Fruit fly (Drosophila melanogaster) whole organism, pupa: ENCODE data around the gene Mdr65.

Experiments
- CG10348 ChIP-seq: fragments of 200-800 bp; sonication (Bioruptor generic); IDR thresholded peaks from 2 replicates; pipeline ENCODE4 v1.3.6; 2022; ENCODE audit warnings: missing biosample characterization, missing genetic modification characterization
- CG12605 ChIP-seq: fragments of 200-800 bp; sonication (Bioruptor generic); IDR thresholded peaks from 2 replicates; pipeline ENCODE4 v1.3.6; 2022; ENCODE audit warnings: missing biosample characterization, missing genetic modification characterization
- CG13204 ChIP-seq: fragments of 200-800 bp; sonication (Bioruptor generic); optimal IDR thresholded peaks from 2 replicates; lab custom pipeline; 2018; ENCODE audit warnings: missing biosample characterization, mild to moderate bottlenecking, missing genetic modification characterization, moderate library complexity
- CG14655 ChIP-seq: fragments of 200-800 bp; sonication (Bioruptor generic); optimal IDR thresholded peaks from 3 replicates; lab custom pipeline; 2017; ENCODE audit warnings: mild to moderate bottlenecking, missing biosample characterization, missing genetic modification reagents, missing genetic modification characterization
- CG15710 ChIP-seq: fragments of 200-800 bp; sonication (Bioruptor generic); optimal IDR thresholded peaks from 2 replicates; lab custom pipeline; 2018; ENCODE audit warnings: missing biosample characterization, mild to moderate bottlenecking, missing genetic modification characterization, moderate library complexity
- CG17806 ChIP-seq: fragments of 200-800 bp; sonication (Bioruptor generic); optimal IDR thresholded peaks from 2 replicates; lab custom pipeline; 2018; ENCODE audit warnings: missing biosample characterization, mild to moderate bottlenecking, missing genetic modification characterization, moderate library complexity
- CG32121 ChIP-seq: fragments of 200-800 bp; sonication (Bioruptor generic); IDR thresholded peaks from 2 replicates; pipeline ENCODE4 v1.3.6; 2022; ENCODE audit warnings: missing biosample characterization, missing genetic modification characterization
- CG34367 ChIP-seq: fragments of 200-800 bp; sonication (Bioruptor generic); optimal IDR thresholded peaks from 2 replicates; lab custom pipeline; 2018; ENCODE audit warnings: missing biosample characterization, mild to moderate bottlenecking, missing genetic modification characterization
- CG4496 ChIP-seq: fragments of 200-800 bp; sonication (Bioruptor generic); IDR thresholded peaks from 3 replicates; pipeline ENCODE4 v1.3.6; 2022; ENCODE audit warnings: missing biosample characterization, missing genetic modification characterization
- CG8159 ChIP-seq: fragments of 200-800 bp; sonication (Bioruptor generic); optimal IDR thresholded peaks from 3 replicates; lab custom pipeline; 2018; ENCODE audit warnings: missing biosample characterization, mild to moderate bottlenecking, missing genetic modification characterization, moderate library complexity
- CG8301 ChIP-seq: fragments of 200-800 bp; sonication (Bioruptor generic); optimal IDR thresholded peaks from 2 replicates; lab custom pipeline; 2018; ENCODE audit warnings: missing biosample characterization, mild to moderate bottlenecking, missing genetic modification characterization
- CG9948 ChIP-seq: fragments of 200-800 bp; sonication (Bioruptor generic); optimal IDR thresholded peaks from 2 replicates; lab custom pipeline; 2018; ENCODE audit warnings: missing biosample characterization, mild to moderate bottlenecking, missing genetic modification characterization, moderate library complexity
- D1 ChIP-seq: fragments of 200-800 bp; sonication (Bioruptor generic); optimal IDR thresholded peaks from 2 replicates; lab custom pipeline; 2018; ENCODE audit warnings: missing biosample characterization, mild to moderate bottlenecking, missing genetic modification characterization, moderate library complexity
- EcR ChIP-seq: fragments of 200-800 bp; sonication (Bioruptor generic); optimal IDR thresholded peaks from 3 replicates; lab custom pipeline; 2019; ENCODE audit warnings: missing biosample characterization, missing genetic modification characterization, mild to moderate bottlenecking, moderate library complexity, missing genetic modification reagents
- Ets98B ChIP-seq: fragments of 200-800 bp; sonication (Bioruptor generic); IDR thresholded peaks from 2 replicates; pipeline ENCODE4 v1.3.6; 2022; ENCODE audit warnings: missing biosample characterization, missing genetic modification characterization
- Pif1A ChIP-seq: fragments of 200-800 bp; sonication (Bioruptor generic); optimal IDR thresholded peaks from 3 replicates; lab custom pipeline; 2016; ENCODE audit warnings: missing biosample characterization, missing genetic modification characterization
- Pif1B ChIP-seq: fragments of 200-800 bp; sonication (Bioruptor generic); optimal IDR thresholded peaks from 3 replicates; lab custom pipeline; 2016; ENCODE audit warnings: missing biosample characterization, missing genetic modification characterization
- Snoo ChIP-seq: fragments of 200-800 bp; sonication (Bioruptor generic); optimal IDR thresholded peaks from 3 replicates; lab custom pipeline; 2017; ENCODE audit warnings: missing biosample characterization, mild to moderate bottlenecking, missing genetic modification characterization, inconsistent platforms
- fd96Ca ChIP-seq: fragments of 200-800 bp; sonication (Bioruptor generic); IDR thresholded peaks from 3 replicates; pipeline ENCODE4 v1.3.6; 2022; ENCODE audit warnings: missing biosample characterization, missing genetic modification characterization
- gl ChIP-seq: fragments of 200-800 bp; sonication (Bioruptor generic); optimal IDR thresholded peaks from 2 replicates; lab custom pipeline; 2018; ENCODE audit warnings: missing biosample characterization, mild to moderate bottlenecking, missing genetic modification characterization
- rn ChIP-seq: fragments of 200-800 bp; sonication (Bioruptor generic); IDR thresholded peaks from 2 replicates; pipeline ENCODE4 v1.3.6; 2022; ENCODE audit warnings: missing biosample characterization, missing genetic modification characterization

The Mdr65 gene

DNA sequence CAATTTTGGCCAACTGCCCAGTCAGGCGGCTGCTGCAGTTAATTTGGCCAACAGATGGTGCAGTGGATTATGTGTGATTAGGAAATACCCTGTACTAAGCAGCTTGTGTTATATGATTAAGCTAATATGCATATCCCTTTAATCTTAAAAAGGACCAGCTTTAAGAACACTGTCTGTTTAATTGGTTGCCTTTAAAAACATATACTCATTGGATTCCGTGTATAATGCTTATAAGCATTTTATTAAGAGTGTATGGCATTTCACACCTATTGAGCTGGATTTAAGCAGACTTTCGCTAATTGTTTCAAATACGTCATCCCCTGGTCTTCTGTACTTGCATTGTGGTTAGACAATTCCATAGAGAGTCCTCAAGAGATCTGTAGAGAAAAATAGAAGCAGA is 17.9 kb upstream of the Mdr65 start:
- TF ChIP-seq CG15710 (tag; lab: Kevin White, UChicago) (no peak), CG14655 (peak; percentile 65), CG8301 (tag; lab: Kevin White, UChicago) (peak; percentile 79)

DNA sequence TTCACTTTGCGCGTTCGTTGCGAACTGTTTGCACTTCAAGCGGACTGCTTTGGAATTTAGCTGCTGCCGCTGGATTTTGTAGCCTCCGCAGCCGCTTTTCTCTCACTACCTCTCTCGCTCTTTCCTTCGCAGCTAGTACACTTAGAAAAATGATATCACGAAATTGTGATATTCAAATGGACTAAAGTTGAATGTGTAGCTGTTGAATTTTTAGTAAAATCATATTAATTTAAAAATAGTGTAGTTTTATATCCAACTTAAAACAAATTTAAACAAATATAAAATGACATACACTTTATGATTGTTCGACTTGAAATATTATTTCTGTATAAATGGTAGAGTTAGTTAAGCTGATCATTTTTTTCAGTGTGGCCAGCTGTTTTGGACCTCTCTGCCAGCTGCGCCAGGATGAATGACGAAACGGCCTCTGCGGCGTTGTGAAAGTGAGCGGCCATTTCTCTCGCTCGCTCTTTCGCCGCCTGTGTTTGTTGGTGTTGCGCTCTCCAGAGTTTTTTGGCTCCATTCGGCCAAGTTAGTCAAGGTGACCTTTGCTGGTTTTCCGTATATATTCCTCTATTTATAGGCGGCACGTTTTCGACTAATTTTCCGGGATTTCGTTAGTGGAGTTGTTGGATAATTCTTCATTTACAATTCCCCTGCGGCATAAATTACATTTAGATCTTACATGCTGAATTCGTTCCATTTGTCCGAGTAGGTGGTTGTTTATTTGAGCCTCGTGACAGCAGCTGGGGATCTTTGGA is 17.3 kb upstream of the Mdr65 start, which contains the start of gene Ldh:
TSS of gene Ldh (minus strand) at position 51 of the 761 bp plus-strand sequence.
- TF ChIP-seq gl (tag; lab: Kevin White, UChicago) (peak; percentile 44), Snoo (peak; percentile 97), CG32121 (GFP tag; lab: Robert Waterston, UW) (peak; percentile 95), rn (peak; percentile 80), Pif1A (GFP tag; lab: Kevin White, UChicago) (peak; percentile 95), CG10348 (GFP tag; lab: Robert Waterston, UW) (0 out of 2 replicates have a peak, but pooled peaks have one; percentile 29), D1 (peak; percentile 62), CG8159 (tag; lab: Kevin White, UChicago) (peak; percentile 91), CG13204 (GFP tag; lab: Kevin White, UChicago) (peak; percentile 80), Ets98B (peak; percentile 88), CG8301 (tag; lab: Kevin White, UChicago) (peak; percentile 95), CG9948 (tag; lab: Kevin White, UChicago) (peak; percentile 88), fd96Ca (GFP tag; lab: Robert Waterston, UW) (peak; percentile 85), CG17806 (tag; lab: Kevin White, UChicago) (peak; percentile 87), CG14655 (peak; percentile 96), EcR (no peak), CG12605 (GFP tag; lab: Robert Waterston, UW) (peak; percentile 88), CG4496 (GFP tag; lab: Robert Waterston, UW) (peak; percentile 91), Pif1B (GFP tag; lab: Kevin White, UChicago) (peak; percentile 95), CG15710 (tag; lab: Kevin White, UChicago) (peak; percentile 90), CG34367 (peak; percentile 86)

- TF ChIP-seq EcR = peak; percentile 22
- TF ChIP-seq CG17806 (tag; lab: Kevin White, UChicago) = no peak
- no peak for TF ChIP-seq fd96Ca (GFP tag; lab: Robert Waterston, UW)
- TF ChIP-seq gl (tag; lab: Kevin White, UChicago) = no peak
Observed at dm6 chr3L:6262076-6262504, 16.5 kb upstream of the Mdr65 start.

DNA sequence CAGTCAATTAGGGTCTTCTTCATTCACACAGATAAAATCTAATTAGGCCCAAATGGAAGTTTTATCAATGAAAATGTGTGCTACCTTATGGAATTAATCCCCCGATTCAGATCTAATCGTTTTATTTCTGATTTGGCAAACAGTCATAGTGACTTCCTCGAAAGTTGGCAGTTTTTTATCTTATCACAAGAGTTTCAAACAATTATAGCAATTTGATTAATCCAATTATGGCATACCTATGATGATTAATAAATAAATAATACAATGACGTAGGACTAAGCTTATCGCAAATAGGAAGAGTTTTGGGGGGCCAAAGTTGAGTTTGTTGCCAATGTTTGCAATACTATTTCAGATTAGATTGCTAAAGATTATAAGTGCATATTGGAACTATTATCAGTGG is 15.7 kb upstream of the Mdr65 start:
- no peak for TF ChIP-seq fd96Ca (GFP tag; lab: Robert Waterston, UW)
- no peak for TF ChIP-seq CG32121 (GFP tag; lab: Robert Waterston, UW)
- TF ChIP-seq CG17806 (tag; lab: Kevin White, UChicago) = no peak
- TF ChIP-seq CG4496 (GFP tag; lab: Robert Waterston, UW) = no peak
- TF ChIP-seq CG14655 = no peak
- TF ChIP-seq CG9948 (tag; lab: Kevin White, UChicago) = no peak
- no peak for TF ChIP-seq Pif1B (GFP tag; lab: Kevin White, UChicago)
- no peak for TF ChIP-seq Pif1A (GFP tag; lab: Kevin White, UChicago)
- TF ChIP-seq EcR = no peak
- TF ChIP-seq CG13204 (GFP tag; lab: Kevin White, UChicago) = no peak
- no peak for TF ChIP-seq gl (tag; lab: Kevin White, UChicago)
- TF ChIP-seq rn = no peak
- no peak for TF ChIP-seq CG12605 (GFP tag; lab: Robert Waterston, UW)
- no peak for TF ChIP-seq D1
- no peak for TF ChIP-seq CG8159 (tag; lab: Kevin White, UChicago)
- no peak for TF ChIP-seq CG15710 (tag; lab: Kevin White, UChicago)
- TF ChIP-seq, all 21 proteins: peak for 0

dm6 chr3L:6258660-6259059 is 13.1 kb upstream of the Mdr65 start, which contains the start of gene CG10163:
Gene CG10163 (minus strand): TSS chr3L:6258760.
- TF ChIP-seq CG17806 (tag; lab: Kevin White, UChicago) (no peak), fd96Ca (GFP tag; lab: Robert Waterston, UW) (no peak), CG15710 (tag; lab: Kevin White, UChicago) (no peak)

- TF ChIP-seq CG32121 (GFP tag; lab: Robert Waterston, UW) = peak; percentile 95
- TF ChIP-seq CG15710 (tag; lab: Kevin White, UChicago) = peak; percentile 92
- peak; percentile 71 for TF ChIP-seq CG13204 (GFP tag; lab: Kevin White, UChicago)
- TF ChIP-seq Pif1B (GFP tag; lab: Kevin White, UChicago) = peak; percentile 86
- peak; percentile 90 for TF ChIP-seq rn
- peak; percentile 90 for TF ChIP-seq Pif1A (GFP tag; lab: Kevin White, UChicago)
- TF ChIP-seq EcR = peak; percentile 2
- TF ChIP-seq CG8301 (tag; lab: Kevin White, UChicago) = peak; percentile 86
- TF ChIP-seq D1 = peak; percentile 75
- peak; percentile 47; the same call in 2 of the 3 replicates for TF ChIP-seq fd96Ca (GFP tag; lab: Robert Waterston, UW)
- peak; percentile 92 for TF ChIP-seq CG14655
- TF ChIP-seq CG4496 (GFP tag; lab: Robert Waterston, UW) = peak; percentile 92
- TF ChIP-seq CG12605 (GFP tag; lab: Robert Waterston, UW) = peak; percentile 84
- peak; percentile 81 for TF ChIP-seq CG34367
- TF ChIP-seq CG9948 (tag; lab: Kevin White, UChicago) = peak; percentile 90
- peak; percentile 63 for TF ChIP-seq gl (tag; lab: Kevin White, UChicago)
- TF ChIP-seq CG8159 (tag; lab: Kevin White, UChicago) = peak; percentile 94
- peak; percentile 93 for TF ChIP-seq Snoo
- peak; percentile 79 for TF ChIP-seq CG10348 (GFP tag; lab: Robert Waterston, UW)
- TF ChIP-seq Ets98B = peak; percentile 86
- peak; percentile 87 for TF ChIP-seq CG17806 (tag; lab: Kevin White, UChicago)
Observed at dm6 chr3L:6256408-6257188, 11.1 kb upstream of the Mdr65 start, which contains the start of gene Best2. Gene Best2 (minus strand): TSS chr3L:6256665.
